Worm (Caenorhabditis elegans): Measurements from ENCODE around the gene C03F11.2.

DNA sequence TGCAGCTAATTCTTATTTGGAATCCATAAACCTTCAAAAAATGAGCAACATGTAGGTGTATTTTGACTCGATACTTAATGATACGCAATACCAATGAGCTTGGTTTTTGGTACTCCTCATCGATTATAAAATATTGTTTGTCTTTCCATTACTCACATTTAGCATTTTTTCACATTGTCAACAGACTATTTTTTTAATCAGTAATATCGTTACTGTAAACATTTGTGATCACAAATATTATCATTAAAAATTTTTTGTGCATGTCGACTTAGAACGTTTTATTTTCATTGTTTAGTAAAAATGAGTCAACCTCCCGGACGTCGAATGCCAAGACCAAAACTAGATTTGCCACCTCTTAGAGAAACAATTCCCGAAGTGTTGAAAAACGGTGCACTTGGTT is 19.9 kb downstream of the C03F11.2 start, which contains the start of gene sek-5:
- TF ChIP-seq ama-1 (optimal IDR thresholded peaks at IDR 0.05) (no peak), hmbx-1 (tag; optimal IDR thresholded peaks at IDR 0.05) (no peak), tbx-11 (GFP tag; IDR thresholded peaks at IDR 0.05) (no peak)

Measured in whole organism, early embryonic.